Worm (Caenorhabditis elegans): ENCODE data around the gene unc-69.
A peak's percentile ranks its signal among the peaks of the same experiment; 100 is the strongest.

unc-69 gene

DNA sequence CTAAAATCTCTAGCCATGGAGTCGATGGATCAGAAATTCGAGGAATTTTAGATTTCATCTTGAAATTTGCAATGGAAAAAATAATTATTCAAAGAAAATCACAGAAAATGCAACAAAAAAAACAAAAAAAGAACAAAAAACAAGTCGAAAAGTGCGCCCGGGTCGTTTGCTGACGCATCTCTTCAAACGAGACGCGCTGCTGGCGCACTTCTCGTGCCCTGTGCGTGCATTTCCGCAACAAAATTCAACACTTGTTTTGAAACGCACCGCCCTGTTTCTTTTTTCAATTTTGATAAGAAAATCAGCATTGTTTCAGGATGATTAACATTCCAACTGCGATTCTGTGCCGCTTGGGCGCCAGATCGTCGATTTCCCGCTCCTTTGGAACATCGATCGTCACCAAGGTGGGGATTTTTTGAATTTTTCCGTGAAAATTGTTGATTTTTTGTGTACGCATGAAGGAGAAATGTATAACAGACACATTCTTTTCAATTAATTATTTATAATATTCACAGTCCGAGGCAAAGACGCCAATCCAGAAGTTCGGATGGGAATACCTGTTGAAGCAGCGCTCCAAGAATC is 15.3 kb downstream of the unc-69 start, which contains the start of the genes jmjd-4 and mev-1:
Gene jmjd-4 (minus strand): TSS at position 58 of the 582 bp plus-strand sequence.
Gene mev-1 (plus strand): TSS at position 317 of the 582 bp plus-strand sequence.
- TF ChIP-seq madf-3 (GFP tag; IDR thresholded peaks at IDR 0.05), result peak; percentile 80
- TF ChIP-seq ztf-3 (GFP tag; optimal IDR thresholded peaks at IDR 0.05), result no peak
- TF ChIP-seq K11D2.4 (GFP tag; IDR thresholded peaks at IDR 0.05), result peak; percentile 90
- no peak for TF ChIP-seq hrde-1 (tag; optimal IDR thresholded peaks at IDR 0.05; ENCODE audit: borderline replicate concordance)
- no peak for TF ChIP-seq T26A5.8 (tag; optimal IDR thresholded peaks at IDR 0.05)
- TF ChIP-seq nhr-120 (GFP tag; IDR thresholded peaks at IDR 0.05), result no peak
- peak; percentile 70 for TF ChIP-seq ets-4 (GFP tag; optimal IDR thresholded peaks at IDR 0.05)
- no peak for TF ChIP-seq attf-3 (GFP tag; conservative IDR thresholded peaks at IDR 0.05)
- no peak for TF ChIP-seq unc-130 (GFP tag; optimal IDR thresholded peaks at IDR 0.05)
- TF ChIP-seq nhr-27 (tag; optimal IDR thresholded peaks at IDR 0.05), result no peak
- no peak for TF ChIP-seq mxl-1 (tag; optimal IDR thresholded peaks at IDR 0.05)
- no peak for TF ChIP-seq unc-62 (GFP tag; optimal IDR thresholded peaks at IDR 0.05)
- TF ChIP-seq egrh-3 (GFP tag; IDR thresholded peaks at IDR 0.05), result no peak
- no peak for TF ChIP-seq ztf-28 (GFP tag; IDR thresholded peaks at IDR 0.05)
- no peak for TF ChIP-seq B0019.2 (GFP tag; conservative IDR thresholded peaks at IDR 0.05)
- TF ChIP-seq Y67H2A.10 (GFP tag; conservative IDR thresholded peaks at IDR 0.05), result no peak
- TF ChIP-seq attf-6 (GFP tag; IDR thresholded peaks at IDR 0.05), result no peak
- TF ChIP-seq sea-2 (GFP tag; IDR thresholded peaks at IDR 0.05), result no peak
- TF ChIP-seq mes-4 (tag; optimal IDR thresholded peaks at IDR 0.05), result no peak
- TF ChIP-seq ceh-91 (GFP tag; IDR thresholded peaks at IDR 0.05), result peak; percentile 53
- peak in 1 of 3 experiments; percentile 87 for TF ChIP-seq lin-35 (GFP tag; optimal IDR thresholded peaks at IDR 0.05)
- TF ChIP-seq snpc-4 (GFP tag; optimal IDR thresholded peaks at IDR 0.05), result peak; percentile 68
- TF ChIP-seq snpc-4 (tag; optimal IDR thresholded peaks at IDR 0.05), result peak in 3 of 4 experiments; percentile 61 to 72 (median 65)
- no peak for TF ChIP-seq akir-1 (GFP tag; optimal IDR thresholded peaks at IDR 0.05)
- TF ChIP-seq hlh-12 (tag; optimal IDR thresholded peaks at IDR 0.05), result no peak
- no peak for TF ChIP-seq egl-18 (GFP tag; IDR thresholded peaks at IDR 0.05)
- TF ChIP-seq zfh-2 (GFP tag; conservative IDR thresholded peaks at IDR 0.05), result peak; percentile 84
- no peak for TF ChIP-seq nfya-1 (tag; optimal IDR thresholded peaks at IDR 0.05; ENCODE audit: borderline replicate concordance, insufficient read depth)
- peak; percentile 58 for TF ChIP-seq ztf-22 (GFP tag; optimal IDR thresholded peaks at IDR 0.05)
- TF ChIP-seq tlf-1 (GFP tag; optimal IDR thresholded peaks at IDR 0.05), result peak; percentile 82
- peak; percentile 58 to 75 for TF ChIP-seq let-607 (tag; optimal IDR thresholded peaks at IDR 0.05)
- no peak for TF ChIP-seq tbx-9 (tag; optimal IDR thresholded peaks at IDR 0.05; ENCODE audit: borderline replicate concordance)
- peak; percentile 94 for TF ChIP-seq B0336.3 (GFP tag; IDR thresholded peaks at IDR 0.05)
- no peak for TF ChIP-seq die-1 (tag; optimal IDR thresholded peaks at IDR 0.05)
- TF ChIP-seq him-1 (tag; optimal IDR thresholded peaks at IDR 0.05), result no peak
- TF ChIP-seq ztf-26 (tag; optimal IDR thresholded peaks at IDR 0.05), result peak; percentile 85
- TF ChIP-seq F57A8.1 (GFP tag; optimal IDR thresholded peaks at IDR 0.05), result no peak
- peak; percentile 77 for TF ChIP-seq repo-1 (tag; optimal IDR thresholded peaks at IDR 0.05)
- no peak for TF ChIP-seq Y79H2A.3 (GFP tag; conservative IDR thresholded peaks at IDR 0.05)
- TF ChIP-seq rcor-1 (GFP tag; IDR thresholded peaks at IDR 0.05), result peak; percentile 81
- no peak for TF ChIP-seq aptf-2 (GFP tag; conservative IDR thresholded peaks at IDR 0.05)
- peak; percentile 55 for TF ChIP-seq K12H6.12 (tag; optimal IDR thresholded peaks at IDR 0.05)
- peak; percentile 53 for TF ChIP-seq gei-17 (GFP tag; optimal IDR thresholded peaks at IDR 0.05)
- peak; percentile 78 for TF ChIP-seq ceh-100 (GFP tag; IDR thresholded peaks at IDR 0.05)
- TF ChIP-seq dpl-1 (GFP tag; optimal IDR thresholded peaks at IDR 0.05), result peak; percentile 71
- peak; percentile 66 for TF ChIP-seq tbp1 (GFP tag; optimal IDR thresholded peaks at IDR 0.05)
- no peak for TF ChIP-seq let-526 (GFP tag; IDR thresholded peaks at IDR 0.05)
- TF ChIP-seq Y56A3A.18 (GFP tag; IDR thresholded peaks at IDR 0.05), result peak; percentile 58; the same call in 1 of the 2 replicates
- peak; percentile 87 for TF ChIP-seq madf-6 (GFP tag; IDR thresholded peaks at IDR 0.05)

Data from whole organism, young adult.